Worm (Caenorhabditis elegans) whole organism, L2 larva: Measurements from ENCODE around the gene F38B2.2.

ENCODE experiments used
- C34F6.9 ChIP-seq: fragments of 150-350 bp; optimal IDR thresholded peaks from 2 replicates; lab custom pipeline; 2014; ENCODE audit warnings: missing biosample characterization, missing genetic modification characterization
- F13H6.1 ChIP-seq: sonication (generic microtip); optimal IDR thresholded peaks from 2 replicates; lab custom pipeline; 2016; ENCODE audit warnings: missing genetic modification characterization, missing compliant biosample characterization
- Y55F3AM.14 ChIP-seq: fragments of 200-800 bp; sonication (Bioruptor generic); optimal IDR thresholded peaks from 2 replicates; lab custom pipeline; 2018; ENCODE audit warnings: mild to moderate bottlenecking, missing genetic modification characterization, missing compliant biosample characterization
- alr-1 ChIP-seq: fragments of 150-350 bp; optimal IDR thresholded peaks from 2 replicates; lab custom pipeline; 2014; ENCODE audit warnings: missing biosample characterization, missing genetic modification characterization
- aly-2 ChIP-seq: fragments of 150-350 bp; optimal IDR thresholded peaks from 2 replicates; lab custom pipeline; 2014; ENCODE audit warnings: missing biosample characterization, missing genetic modification characterization
- blmp-1 ChIP-seq: sonication (generic microtip); optimal IDR thresholded peaks from 2 replicates; lab custom pipeline; 2017; ENCODE audit warnings: missing genetic modification characterization, mild to moderate bottlenecking, missing compliant biosample characterization, antibody characterized with exemption, moderate library complexity; ENCODE audit not compliant: insufficient read depth
- ceh-16 ChIP-seq: fragments of 150-350 bp; optimal IDR thresholded peaks from 2 replicates; lab custom pipeline; 2014; ENCODE audit warnings: missing biosample characterization, missing genetic modification characterization
- ceh-82 ChIP-seq: fragments of 150-350 bp; optimal IDR thresholded peaks from 2 replicates; lab custom pipeline; 2014; ENCODE audit warnings: missing biosample characterization, missing genetic modification characterization
- dmd-4 ChIP-seq: sonication (generic microtip); optimal IDR thresholded peaks from 2 replicates; lab custom pipeline; 2017; ENCODE audit warnings: missing biosample characterization, missing genetic modification characterization
- elt-1 ChIP-seq: fragments of 150-350 bp; optimal IDR thresholded peaks from 2 replicates; lab custom pipeline; 2014; ENCODE audit warnings: missing biosample characterization, missing genetic modification characterization
- elt-3 ChIP-seq: sonication (generic microtip); optimal IDR thresholded peaks from 2 replicates; lab custom pipeline; 2017; ENCODE audit warnings: missing biosample characterization, missing genetic modification characterization
- fos-1 ChIP-seq: fragments of 150-350 bp; optimal IDR thresholded peaks from 2 replicates; lab custom pipeline; 2014; ENCODE audit warnings: missing biosample characterization, missing genetic modification characterization
- gmeb-1 ChIP-seq: fragments of 150-350 bp; optimal IDR thresholded peaks from 2 replicates; lab custom pipeline; 2014; ENCODE audit warnings: missing biosample characterization, missing genetic modification characterization
- lin-11 ChIP-seq: fragments of 150-350 bp; sonication (generic microtip); optimal IDR thresholded peaks from 2 replicates; lab custom pipeline; 2014; ENCODE audit warnings: missing biosample characterization, missing genetic modification characterization, inconsistent platforms, mixed read lengths
- lin-13 ChIP-seq: fragments of 150-350 bp; optimal IDR thresholded peaks from 2 replicates; lab custom pipeline; 2014; ENCODE audit warnings: missing biosample characterization, missing genetic modification reagents, missing genetic modification characterization
- lin-39 ChIP-seq: fragments of 150-350 bp; optimal IDR thresholded peaks from 2 replicates; lab custom pipeline; 2014; ENCODE audit warnings: missing biosample characterization, missing genetic modification reagents, missing genetic modification characterization
- lsy-2 ChIP-seq, 2 experiments: fragments of 150-350 bp in 1 of 2; sonication (generic microtip) in 1 of 2; optimal IDR thresholded peaks; 2 replicates each; lab custom pipeline; 2014 to 2017; ENCODE audit warnings: missing biosample characterization in 2 of 2, missing genetic modification characterization in 2 of 2
- mbf-1 ChIP-seq: sonication (generic microtip); optimal IDR thresholded peaks from 2 replicates; lab custom pipeline; 2017; ENCODE audit warnings: missing biosample characterization, missing genetic modification characterization
- mdl-1 ChIP-seq, 2 experiments: fragments of 150-350 bp in 1 of 2; sonication (generic microtip) in 1 of 2; optimal IDR thresholded peaks; 2 replicates each; lab custom pipeline; 2017; ENCODE audit warnings: missing biosample characterization in 2 of 2, missing genetic modification characterization in 2 of 2
- nhr-10 ChIP-seq: sonication (generic microtip); optimal IDR thresholded peaks from 2 replicates; lab custom pipeline; 2017; ENCODE audit warnings: missing biosample characterization, missing genetic modification characterization
- nhr-12 ChIP-seq: fragments of 150-350 bp; optimal IDR thresholded peaks from 2 replicates; lab custom pipeline; 2014; ENCODE audit warnings: missing biosample characterization, missing genetic modification characterization
- nhr-129 ChIP-seq: fragments of 150-350 bp; optimal IDR thresholded peaks from 2 replicates; lab custom pipeline; 2014; ENCODE audit warnings: missing biosample characterization, missing genetic modification characterization
- nhr-21 ChIP-seq: fragments of 150-350 bp; optimal IDR thresholded peaks from 2 replicates; lab custom pipeline; 2014; ENCODE audit warnings: missing biosample characterization, missing genetic modification characterization
- nhr-23 ChIP-seq: fragments of 150-350 bp; optimal IDR thresholded peaks from 2 replicates; lab custom pipeline; 2014; ENCODE audit warnings: missing biosample characterization, missing genetic modification reagents, missing genetic modification characterization
- nhr-237 ChIP-seq: fragments of 150-350 bp; optimal IDR thresholded peaks from 2 replicates; lab custom pipeline; 2014; ENCODE audit warnings: missing biosample characterization, missing genetic modification characterization
- nhr-25 ChIP-seq: fragments of 150-350 bp; sonication (generic microtip); optimal IDR thresholded peaks from 3 replicates; lab custom pipeline; 2014; ENCODE audit warnings: missing biosample characterization, missing genetic modification characterization
- nhr-6 ChIP-seq: fragments of 150-350 bp; optimal IDR thresholded peaks from 2 replicates; lab custom pipeline; 2014; ENCODE audit warnings: missing biosample characterization, missing genetic modification characterization
- peb-1 ChIP-seq: fragments of 150-350 bp; optimal IDR thresholded peaks from 2 replicates; lab custom pipeline; 2014; ENCODE audit warnings: missing biosample characterization, missing genetic modification characterization
- sem-4 ChIP-seq: fragments of 150-350 bp; optimal IDR thresholded peaks from 2 replicates; lab custom pipeline; 2014; ENCODE audit warnings: missing biosample characterization, missing genetic modification reagents, missing genetic modification characterization
- skn-1 ChIP-seq: sonication (generic microtip); optimal IDR thresholded peaks from 2 replicates; lab custom pipeline; 2017; ENCODE audit warnings: missing biosample characterization, missing genetic modification characterization
- sma-3 ChIP-seq: sonication (generic microtip); optimal IDR thresholded peaks from 2 replicates; lab custom pipeline; 2016; ENCODE audit warnings: missing genetic modification reagents, missing genetic modification characterization, missing compliant biosample characterization
- sma-9 ChIP-seq, 2 experiments: fragments of 150-350 bp in 1 of 2; sonication (generic microtip) in 1 of 2; optimal IDR thresholded peaks; 2 replicates each; lab custom pipeline; 2014 to 2016; ENCODE audit warnings: missing genetic modification characterization in 2 of 2, mild to moderate bottlenecking in 1 of 2, missing biosample characterization in 1 of 2, missing compliant biosample characterization in 1 of 2, missing genetic modification reagents in 1 of 2, moderate library complexity in 1 of 2
- snpc-4 ChIP-seq: fragments of 150-350 bp; optimal IDR thresholded peaks from 2 replicates; lab custom pipeline; 2014; ENCODE audit warnings: missing biosample characterization, missing genetic modification characterization
- unc-39 ChIP-seq: fragments of 150-350 bp; optimal IDR thresholded peaks from 2 replicates; lab custom pipeline; 2014; ENCODE audit warnings: missing biosample characterization, missing genetic modification characterization
- unc-55 ChIP-seq: fragments of 150-350 bp; sonication (generic microtip); optimal IDR thresholded peaks from 3 replicates; lab custom pipeline; 2014; ENCODE audit warnings: missing biosample characterization, missing genetic modification reagents, missing genetic modification characterization
- unc-62 ChIP-seq: fragments of 150-350 bp; optimal IDR thresholded peaks from 2 replicates; lab custom pipeline; 2014; ENCODE audit warnings: missing biosample characterization, missing genetic modification reagents, missing genetic modification characterization
- zag-1 ChIP-seq: fragments of 150-350 bp; optimal IDR thresholded peaks from 2 replicates; lab custom pipeline; 2014; ENCODE audit warnings: missing biosample characterization, missing genetic modification characterization
- ztf-1 ChIP-seq: fragments of 200-800 bp; sonication (Bioruptor generic); conservative IDR thresholded peaks from 2 replicates; pipeline ENCODE4 v1.3.6; 2022; ENCODE audit warnings: missing genetic modification characterization, missing compliant biosample characterization
- ztf-11 ChIP-seq: sonication (generic microtip); optimal IDR thresholded peaks from 2 replicates; lab custom pipeline; 2017; ENCODE audit warnings: missing biosample characterization, missing genetic modification characterization
- ztf-4 ChIP-seq: fragments of 150-350 bp; optimal IDR thresholded peaks from 2 replicates; lab custom pipeline; 2014; ENCODE audit warnings: missing biosample characterization, missing genetic modification characterization

The F38B2.2 gene

DNA sequence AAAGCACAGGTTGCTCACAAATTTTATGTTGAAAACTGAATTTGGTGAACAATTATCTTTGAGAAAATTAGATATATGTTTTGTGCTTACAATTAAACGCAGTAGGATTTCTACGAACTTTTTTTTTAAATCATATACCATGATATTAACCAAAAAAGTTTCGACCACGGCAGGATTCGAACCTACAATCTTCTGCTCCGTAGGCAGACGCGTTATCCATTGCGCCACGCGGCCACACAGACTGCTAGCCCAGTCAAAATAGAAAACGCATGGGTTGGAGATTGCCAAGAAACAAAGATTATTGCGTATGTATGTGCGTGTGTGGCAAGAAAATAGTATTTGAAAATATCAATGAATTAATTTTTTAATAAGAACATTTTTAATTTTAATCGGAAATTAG lies 26.7 kb downstream of the F38B2.2 start (continued):
- no peak for TF ChIP-seq ztf-11 (tag; lab: Kevin White, UChicago)
- no peak for TF ChIP-seq zag-1
- no peak for TF ChIP-seq lin-11 (tag; lab: Kevin White, UChicago)
- TF ChIP-seq lin-39 (tag; lab: Kevin White, UChicago) = no peak
- TF ChIP-seq ztf-4 (tag; lab: Kevin White, UChicago) = no peak
- TF ChIP-seq nhr-25 (tag; lab: Kevin White, UChicago) = no peak
- TF ChIP-seq nhr-23 (tag; lab: Kevin White, UChicago) = no peak
- no peak for TF ChIP-seq elt-1 (tag; lab: Kevin White, UChicago)
- no peak for TF ChIP-seq mdl-1 (tag; optimal IDR thresholded peaks at IDR 0.05; lab: Kevin White, UChicago)
- TF ChIP-seq unc-39 (tag; lab: Kevin White, UChicago) = no peak
- no peak for TF ChIP-seq peb-1 (tag; lab: Kevin White, UChicago)
- no peak for TF ChIP-seq dmd-4 (tag; lab: Kevin White, UChicago)
- TF ChIP-seq unc-55 (GFP tag; lab: Kevin White, UChicago) = peak; percentile 46
- no peak for TF ChIP-seq unc-62
- no peak for TF ChIP-seq nhr-10 (tag; lab: Kevin White, UChicago)
- no peak for TF ChIP-seq Y55F3AM.14
- TF ChIP-seq elt-3 (tag; lab: Kevin White, UChicago) = no peak
- TF ChIP-seq skn-1 (tag; lab: Kevin White, UChicago) = no peak
- TF ChIP-seq ztf-1 = no peak
- peak; percentile 21 for TF ChIP-seq fos-1

DNA sequence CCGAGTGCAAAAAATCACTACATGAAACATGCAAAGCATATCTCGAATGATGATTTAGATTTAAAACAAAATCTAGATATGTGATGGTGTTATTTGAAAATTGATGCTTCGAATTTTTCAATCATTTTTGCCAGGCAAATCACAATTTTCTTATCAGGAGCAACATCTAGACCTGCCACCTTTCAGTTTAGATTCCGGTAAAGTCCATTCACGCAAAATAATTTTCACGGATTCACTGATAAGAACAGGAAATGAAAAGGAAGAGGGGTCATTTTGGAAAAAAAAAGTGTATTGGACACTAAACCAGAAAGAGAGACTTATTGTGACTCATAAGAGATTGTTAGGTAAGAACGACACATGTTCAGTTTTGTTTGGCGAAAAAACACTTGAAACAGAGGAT lies 27.2 kb downstream of the F38B2.2 start:
- TF ChIP-seq nhr-6 (tag; lab: Kevin White, UChicago) (no peak), fos-1 (peak; percentile 88), lin-11 (tag; lab: Kevin White, UChicago) (no peak), dmd-4 (tag; lab: Kevin White, UChicago) (no peak)
- TF ChIP-seq, all 48 proteins: peak for 1

DNA sequence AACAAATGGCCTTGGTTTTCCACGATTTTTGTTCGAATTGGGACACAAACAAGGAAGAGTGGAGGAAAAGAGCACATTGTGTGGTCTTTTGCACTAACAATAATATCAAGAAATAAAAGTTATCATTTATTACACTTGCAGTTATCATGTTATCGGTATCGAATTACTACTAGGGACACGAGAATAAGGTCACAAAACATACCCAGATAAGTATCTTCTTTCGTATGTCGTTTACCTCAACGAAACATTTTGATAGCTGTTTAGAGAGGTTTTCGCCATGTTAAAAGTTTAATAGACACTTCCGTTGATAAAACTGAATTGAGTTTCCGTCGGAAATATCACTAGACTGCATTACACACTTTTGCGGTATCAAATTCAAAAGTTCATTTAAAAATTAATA lies 28.2 kb downstream of the F38B2.2 start:
- no peak for TF ChIP-seq nhr-23 (tag; lab: Kevin White, UChicago)
- TF ChIP-seq nhr-10 (tag; lab: Kevin White, UChicago) = no peak
- TF ChIP-seq zag-1 = no peak
- no peak for TF ChIP-seq lin-39 (tag; lab: Kevin White, UChicago)
- TF ChIP-seq snpc-4 (tag; lab: Kevin White, UChicago) = no peak
- TF ChIP-seq nhr-129 (tag; lab: Kevin White, UChicago) = no peak
- peak; percentile 62 for TF ChIP-seq fos-1
- no peak for TF ChIP-seq dmd-4 (tag; lab: Kevin White, UChicago)

- no peak for TF ChIP-seq C34F6.9 (tag; lab: Kevin White, UChicago)
- TF ChIP-seq, all 48 proteins: peak for 0
Measured at ce11 chrX:11249392-11249791, 29.8 kb downstream of the F38B2.2 start.

DNA sequence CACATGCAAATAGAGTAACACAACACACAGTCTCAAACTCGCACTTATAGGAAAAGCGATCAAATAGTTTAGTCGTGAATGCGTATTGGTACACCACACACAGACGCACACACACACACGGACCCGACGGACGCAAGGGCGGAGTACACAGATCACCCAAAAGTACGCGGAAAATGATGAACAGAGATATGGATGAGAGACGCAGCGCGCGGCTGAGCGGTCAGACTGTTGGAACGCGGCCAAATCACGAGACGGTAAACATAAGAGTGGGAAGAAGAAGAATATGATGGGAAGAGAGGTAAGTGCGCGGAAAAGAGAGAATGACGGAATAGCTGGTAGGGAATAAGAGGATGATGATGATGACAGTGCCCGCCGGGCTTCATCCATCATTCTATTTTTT lies 31.1 kb downstream of the F38B2.2 start:
- TF ChIP-seq fos-1 (peak; percentile 11), unc-39 (tag; lab: Kevin White, UChicago) (no peak), ceh-82 (tag; lab: Kevin White, UChicago) (no peak), C34F6.9 (tag; lab: Kevin White, UChicago) (no peak), nhr-12 (no peak), lin-13 (GFP tag; lab: Kevin White, UChicago) (no peak), nhr-21 (tag; lab: Kevin White, UChicago) (peak; percentile 76), dmd-4 (tag; lab: Kevin White, UChicago) (no peak), nhr-237 (tag; lab: Kevin White, UChicago) (no peak), Y55F3AM.14 (peak; percentile 19), sma-3 (GFP tag; lab: Kevin White, UChicago) (peak; percentile 57), sma-9 (GFP tag; optimal IDR thresholded peaks at IDR 0.05; lab: Kevin White, UChicago) (peak; percentile 31), sma-9 (tag; optimal IDR thresholded peaks at IDR 0.05; lab: Kevin White, UChicago) (no peak), nhr-23 (tag; lab: Kevin White, UChicago) (no peak), lsy-2 (tag; optimal IDR thresholded peaks at IDR 0.05; lab: Kevin White, UChicago) (peak in 1 of 2 experiments; percentile 5), blmp-1 (no peak), sem-4 (tag; lab: Kevin White, UChicago) (peak; percentile 31), F13H6.1 (tag; lab: Kevin White, UChicago) (peak; percentile 23), ceh-16 (no peak), mbf-1 (tag; lab: Kevin White, UChicago) (no peak), lin-39 (tag; lab: Kevin White, UChicago) (no peak), nhr-25 (tag; lab: Kevin White, UChicago) (peak; percentile 50), gmeb-1 (tag; lab: Kevin White, UChicago) (no peak), mdl-1 (tag; optimal IDR thresholded peaks at IDR 0.05; lab: Kevin White, UChicago) (peak in 1 of 2 experiments; percentile 30), snpc-4 (tag; lab: Kevin White, UChicago) (no peak), alr-1 (tag; lab: Kevin White, UChicago) (no peak), aly-2 (no peak), ztf-11 (tag; lab: Kevin White, UChicago) (no peak)
